Fruit fly (Drosophila melanogaster) whole organism, embryonic: Measurements from ENCODE around the gene CG16965.

Experiments
- Atf3 ChIP-seq: fragments of 200-800 bp; sonication (Bioruptor generic); optimal IDR thresholded peaks from 3 replicates; lab custom pipeline; 2016; ENCODE audit warnings: missing biosample characterization, missing genetic modification characterization
- BtbVII ChIP-seq: fragments of 200-800 bp; sonication (Bioruptor generic); optimal IDR thresholded peaks from 3 replicates; lab custom pipeline; 2017; ENCODE audit warnings: missing biosample characterization, mild to moderate bottlenecking, missing genetic modification characterization
- CG10267 ChIP-seq: fragments of 200-800 bp; sonication (Bioruptor generic); optimal IDR thresholded peaks from 2 replicates; lab custom pipeline; 2018; ENCODE audit warnings: missing biosample characterization, mild to moderate bottlenecking, missing genetic modification characterization, moderate library complexity
- CG11093 ChIP-seq: fragments of 200-800 bp; sonication (Bioruptor generic); IDR thresholded peaks from 3 replicates; pipeline ENCODE4 v1.3.6; 2022; ENCODE audit warnings: missing biosample characterization, missing genetic modification characterization
- CG13123 ChIP-seq: fragments of 200-800 bp; sonication (Bioruptor generic); optimal IDR thresholded peaks from 2 replicates; lab custom pipeline; 2016; ENCODE audit warnings: missing biosample characterization, missing genetic modification characterization
- CG18262 ChIP-seq: fragments of 200-800 bp; optimal IDR thresholded peaks from 3 replicates; lab custom pipeline; 2019; ENCODE audit warnings: missing biosample characterization, mild to moderate bottlenecking, missing genetic modification characterization, moderate library complexity
- CG2129 ChIP-seq: fragments of 200-800 bp; sonication (Bioruptor generic); IDR thresholded peaks from 2 replicates; pipeline ENCODE4 v1.3.6; 2022; ENCODE audit warnings: missing biosample characterization, missing genetic modification characterization; ENCODE audit not compliant: partially characterized antibody
- CG2199 ChIP-seq: fragments of 200-800 bp; sonication (Bioruptor generic); IDR thresholded peaks from 3 replicates; pipeline ENCODE4 v1.3.6; 2022; ENCODE audit warnings: missing biosample characterization, missing genetic modification characterization
- CG31441 ChIP-seq: fragments of 200-800 bp; sonication (Bioruptor generic); IDR thresholded peaks from 2 replicates; pipeline ENCODE4 v1.3.6; 2022; ENCODE audit warnings: missing biosample characterization, missing genetic modification characterization
- CG3847 ChIP-seq: fragments of 200-800 bp; sonication (Bioruptor generic); IDR thresholded peaks from 2 replicates; pipeline ENCODE4 v1.3.6; 2022; ENCODE audit warnings: missing biosample characterization, missing genetic modification characterization
- CG4424 ChIP-seq: fragments of 200-800 bp; sonication (Bioruptor generic); optimal IDR thresholded peaks from 3 replicates; lab custom pipeline; 2016; ENCODE audit warnings: missing biosample characterization, missing genetic modification characterization
- CG4854 ChIP-seq: fragments of 200-800 bp; sonication (Bioruptor generic); optimal IDR thresholded peaks from 2 replicates; lab custom pipeline; 2016; ENCODE audit warnings: missing biosample characterization, missing genetic modification characterization, inconsistent platforms
- CG5180 ChIP-seq: fragments of 200-800 bp; sonication (Bioruptor generic); optimal IDR thresholded peaks from 3 replicates; lab custom pipeline; 2017; ENCODE audit warnings: missing biosample characterization, missing genetic modification characterization, mild to moderate bottlenecking, moderate library complexity, missing genetic modification reagents
- CG6654 ChIP-seq: fragments of 200-800 bp; sonication (Bioruptor generic); optimal IDR thresholded peaks from 2 replicates; lab custom pipeline; 2017; ENCODE audit warnings: missing biosample characterization, mild to moderate bottlenecking, missing genetic modification characterization
- CG6791 ChIP-seq: fragments of 200-800 bp; sonication (Bioruptor generic); IDR thresholded peaks from 3 replicates; pipeline ENCODE4 v1.3.6; 2022; ENCODE audit warnings: missing biosample characterization, missing genetic modification characterization; ENCODE audit not compliant: partially characterized antibody
- CG9727 ChIP-seq: fragments of 200-800 bp; sonication (Bioruptor generic); optimal IDR thresholded peaks from 3 replicates; lab custom pipeline; 2017; ENCODE audit warnings: missing biosample characterization, mild to moderate bottlenecking, missing genetic modification characterization
- Chrac-16 ChIP-seq: fragments of 200-800 bp; sonication (Bioruptor generic); optimal IDR thresholded peaks from 3 replicates; lab custom pipeline; 2016; ENCODE audit warnings: missing biosample characterization, missing genetic modification characterization
- D19B ChIP-seq: fragments of 200-800 bp; sonication (Bioruptor generic); optimal IDR thresholded peaks from 2 replicates; lab custom pipeline; 2017; ENCODE audit warnings: missing biosample characterization, mild to moderate bottlenecking, missing genetic modification characterization
- Dek ChIP-seq: fragments of 200-800 bp; sonication (Bioruptor generic); optimal IDR thresholded peaks from 3 replicates; lab custom pipeline; 2019; ENCODE audit warnings: missing biosample characterization, mild to moderate bottlenecking, missing genetic modification characterization, moderate library complexity
- Dip2 ChIP-seq: fragments of 200-800 bp; sonication (Bioruptor generic); IDR thresholded peaks from 2 replicates; pipeline ENCODE4 v1.3.6; 2022; ENCODE audit warnings: missing biosample characterization, missing genetic modification characterization
- E2f2 ChIP-seq: fragments of 200-800 bp; sonication (Bioruptor generic); IDR thresholded peaks from 2 replicates; pipeline ENCODE4 v1.3.6; 2022; ENCODE audit warnings: missing biosample characterization, missing genetic modification characterization
- Fer2 ChIP-seq: fragments of 200-800 bp; sonication (Bioruptor generic); optimal IDR thresholded peaks from 2 replicates; lab custom pipeline; 2018; ENCODE audit warnings: missing biosample characterization, mild to moderate bottlenecking, missing genetic modification characterization, moderate library complexity
- H15 ChIP-seq: fragments of 200-800 bp; sonication (Bioruptor generic); IDR thresholded peaks from 3 replicates; pipeline ENCODE4 v1.3.6; 2022; ENCODE audit warnings: missing biosample characterization, missing genetic modification characterization
- Lim3 ChIP-seq: fragments of 200-800 bp; sonication (Bioruptor generic); IDR thresholded peaks from 2 replicates; pipeline ENCODE4 v1.3.6; 2022; ENCODE audit warnings: missing biosample characterization, missing genetic modification characterization
- Meics ChIP-seq: fragments of 200-800 bp; sonication (Bioruptor generic); optimal IDR thresholded peaks from 2 replicates; lab custom pipeline; 2017; ENCODE audit warnings: missing biosample characterization, mild to moderate bottlenecking, missing genetic modification characterization
- NK7.1 ChIP-seq: fragments of 200-800 bp; sonication (Bioruptor generic); optimal IDR thresholded peaks from 3 replicates; lab custom pipeline; 2016; ENCODE audit warnings: missing biosample characterization, missing genetic modification characterization
- Nf-YC ChIP-seq: fragments of 200-800 bp; optimal IDR thresholded peaks from 3 replicates; lab custom pipeline; 2019; ENCODE audit warnings: missing biosample characterization, mild to moderate bottlenecking, missing genetic modification characterization, moderate library complexity
- Rx ChIP-seq: fragments of 200-800 bp; sonication (Bioruptor generic); IDR thresholded peaks from 2 replicates; pipeline ENCODE4 v1.3.6; 2022; ENCODE audit warnings: missing biosample characterization, missing genetic modification characterization
- Scr ChIP-seq: fragments of 200-800 bp; sonication (Bioruptor generic); IDR thresholded peaks from 2 replicates; pipeline ENCODE4 v1.3.6; 2022; ENCODE audit warnings: missing biosample characterization, missing genetic modification characterization; ENCODE audit not compliant: partially characterized antibody
- crol ChIP-seq: fragments of 200-800 bp; sonication (Bioruptor generic); IDR thresholded peaks from 2 replicates; pipeline ENCODE4 v1.3.6; 2022; ENCODE audit warnings: missing biosample characterization, missing genetic modification characterization
- dm ChIP-seq: fragments of 200-800 bp; sonication (Bioruptor generic); optimal IDR thresholded peaks from 3 replicates; lab custom pipeline; 2016; ENCODE audit warnings: missing biosample characterization, missing genetic modification characterization
- emc ChIP-seq: fragments of 200-800 bp; sonication (Bioruptor generic); optimal IDR thresholded peaks from 2 replicates; lab custom pipeline; 2016; ENCODE audit warnings: missing biosample characterization, missing genetic modification characterization
- exex ChIP-seq: fragments of 200-800 bp; sonication (Bioruptor generic); optimal IDR thresholded peaks from 4 replicates; lab custom pipeline; 2018; ENCODE audit warnings: missing biosample characterization, mild to moderate bottlenecking, missing genetic modification characterization, moderate library complexity
- ftz-f1 ChIP-seq: fragments of 200-800 bp; sonication (Bioruptor generic); optimal IDR thresholded peaks from 2 replicates; lab custom pipeline; 2016; ENCODE audit warnings: missing biosample characterization, missing genetic modification characterization
- gt ChIP-seq: fragments of 200-800 bp; sonication (Bioruptor generic); IDR thresholded peaks from 2 replicates; pipeline ENCODE4 v1.3.6; 2022; ENCODE audit warnings: missing biosample characterization, missing genetic modification characterization
- ham ChIP-seq: fragments of 200-800 bp; sonication (Bioruptor generic); IDR thresholded peaks from 2 replicates; pipeline ENCODE4 v1.3.6; 2022; ENCODE audit warnings: missing biosample characterization, missing genetic modification characterization
- jumu ChIP-seq: fragments of 200-800 bp; sonication (Bioruptor generic); optimal IDR thresholded peaks from 3 replicates; lab custom pipeline; 2016; ENCODE audit warnings: missing biosample characterization, missing genetic modification characterization
- klu ChIP-seq: fragments of 200-800 bp; sonication (Bioruptor generic); IDR thresholded peaks from 2 replicates; pipeline ENCODE4 v1.3.6; 2022; ENCODE audit warnings: missing biosample characterization, missing genetic modification characterization
- maf-S ChIP-seq: fragments of 200-800 bp; sonication (Bioruptor generic); optimal IDR thresholded peaks from 2 replicates; lab custom pipeline; 2016; ENCODE audit warnings: missing biosample characterization, missing genetic modification characterization
- phol ChIP-seq: fragments of 200-800 bp; sonication (Bioruptor generic); optimal IDR thresholded peaks from 3 replicates; lab custom pipeline; 2018; ENCODE audit warnings: missing biosample characterization, mild to moderate bottlenecking, missing genetic modification characterization, moderate library complexity
- pzg ChIP-seq: fragments of 200-800 bp; sonication (Bioruptor generic); optimal IDR thresholded peaks from 3 replicates; lab custom pipeline; 2018; ENCODE audit warnings: missing biosample characterization, mild to moderate bottlenecking, missing genetic modification characterization, moderate library complexity
- row ChIP-seq: fragments of 200-800 bp; sonication (Bioruptor generic); IDR thresholded peaks from 3 replicates; pipeline ENCODE4 v1.3.6; 2022; ENCODE audit warnings: missing biosample characterization, missing genetic modification characterization
- sens-2 ChIP-seq: fragments of 200-800 bp; sonication (Bioruptor generic); IDR thresholded peaks from 2 replicates; pipeline ENCODE4 v1.3.6; 2022; ENCODE audit warnings: missing biosample characterization, missing genetic modification characterization
- sna ChIP-seq: fragments of 200-800 bp; sonication (Bioruptor generic); IDR thresholded peaks from 2 replicates; pipeline ENCODE4 v1.3.6; 2022; ENCODE audit warnings: missing biosample characterization, missing genetic modification characterization; ENCODE audit not compliant: partially characterized antibody
- sob ChIP-seq: fragments of 200-800 bp; sonication (Bioruptor generic); IDR thresholded peaks from 2 replicates; pipeline ENCODE4 v1.3.6; 2022; ENCODE audit warnings: missing biosample characterization, missing genetic modification characterization
- stc ChIP-seq: fragments of 200-800 bp; sonication (Bioruptor generic); IDR thresholded peaks from 2 replicates; pipeline ENCODE4 v1.3.6; 2022; ENCODE audit warnings: missing biosample characterization, missing genetic modification characterization
- sug ChIP-seq: fragments of 200-800 bp; optimal IDR thresholded peaks from 2 replicates; lab custom pipeline; 2019; ENCODE audit warnings: missing biosample characterization, mild to moderate bottlenecking, missing genetic modification characterization, moderate library complexity
- toy ChIP-seq: fragments of 200-800 bp; sonication (Bioruptor generic); IDR thresholded peaks from 2 replicates; pipeline ENCODE4 v1.3.6; 2022; ENCODE audit warnings: missing biosample characterization, missing genetic modification characterization
- trem ChIP-seq: fragments of 200-800 bp; optimal IDR thresholded peaks from 3 replicates; lab custom pipeline; 2019; ENCODE audit warnings: missing biosample characterization, mild to moderate bottlenecking, missing genetic modification characterization, moderate library complexity
- z ChIP-seq: fragments of 200-800 bp; sonication (Bioruptor generic); IDR thresholded peaks from 3 replicates; pipeline ENCODE4 v1.3.6; 2022; ENCODE audit warnings: missing biosample characterization, missing genetic modification characterization
- zfh2 ChIP-seq: fragments of 200-800 bp; sonication (Bioruptor generic); optimal IDR thresholded peaks from 2 replicates; lab custom pipeline; 2016; ENCODE audit warnings: missing biosample characterization, missing genetic modification characterization

The CG16965 gene

dm6 chr2L:12010877-12011666 lies 29.7 kb downstream of the CG16965 start (continued):
- peak; percentile 91 for TF ChIP-seq BtbVII (GFP tag; lab: Kevin White, UChicago)
- no peak for TF ChIP-seq ham (GFP tag; lab: Robert Waterston, UW)
- no peak for TF ChIP-seq CG6791
- no peak for TF ChIP-seq CG2129
- peak; percentile 31 for TF ChIP-seq NK7.1
- peak; percentile 89 for TF ChIP-seq Chrac-16 (GFP tag; lab: Kevin White, UChicago)
- TF ChIP-seq CG11093 (GFP tag; lab: Robert Waterston, UW), result peak; percentile 90
- TF ChIP-seq crol (GFP tag; lab: Robert Waterston, UW), result no peak
- peak; percentile 92 for TF ChIP-seq CG9727 (GFP tag; lab: Kevin White, UChicago)
- peak; percentile 67 for TF ChIP-seq D19B (GFP tag; lab: Kevin White, UChicago)
- no peak for TF ChIP-seq H15 (GFP tag; lab: Robert Waterston, UW)
- TF ChIP-seq klu (GFP tag; lab: Robert Waterston, UW), result no peak
- TF ChIP-seq z (GFP tag; lab: Robert Waterston, UW), result no peak
- TF ChIP-seq CG3847 (GFP tag; lab: Robert Waterston, UW), result no peak
- peak; percentile 95 for TF ChIP-seq Meics (GFP tag; lab: Kevin White, UChicago)
- no peak for TF ChIP-seq CG2199
- TF ChIP-seq row (GFP tag; lab: Robert Waterston, UW), result no peak
- TF ChIP-seq sug (tag; lab: Kevin White, UChicago), result peak; percentile 45
- TF ChIP-seq pzg, result peak; percentile 6
- no peak for TF ChIP-seq sob (GFP tag; lab: Robert Waterston, UW)
- TF ChIP-seq CG18262 (tag; lab: Kevin White, UChicago), result peak; percentile 100
- TF ChIP-seq sens-2 (GFP tag; lab: Robert Waterston, UW), result no peak
- peak; percentile 78 for TF ChIP-seq Nf-YC (tag; lab: Kevin White, UChicago)
- TF ChIP-seq Fer2 (tag; lab: Kevin White, UChicago), result peak; percentile 92
- TF ChIP-seq CG5180 (GFP tag; lab: Kevin White, UChicago), result peak; percentile 84
- peak; percentile 45 for TF ChIP-seq dm (GFP tag; lab: Kevin White, UChicago)
- peak; percentile 63 for TF ChIP-seq maf-S (GFP tag; lab: Kevin White, UChicago)
- TF ChIP-seq zfh2 (GFP tag; lab: Kevin White, UChicago), result peak; percentile 81
- TF ChIP-seq stc (GFP tag; lab: Robert Waterston, UW), result no peak
- TF ChIP-seq Dek (tag; lab: Kevin White, UChicago), result peak; percentile 93
- TF ChIP-seq E2f2 (GFP tag; lab: Robert Waterston, UW), result no peak
- no peak for TF ChIP-seq Rx (GFP tag; lab: Robert Waterston, UW)
- peak; percentile 96 for TF ChIP-seq exex
- TF ChIP-seq jumu (GFP tag; lab: Kevin White, UChicago), result peak; percentile 47
- TF ChIP-seq phol (tag; lab: Kevin White, UChicago), result peak; percentile 91
- no peak for TF ChIP-seq emc (GFP tag; lab: Kevin White, UChicago)
- TF ChIP-seq CG4854 (GFP tag; lab: Kevin White, UChicago), result peak; percentile 51
- TF ChIP-seq CG6654, result peak; percentile 70
- peak; percentile 80 for TF ChIP-seq trem
- peak; percentile 85 for TF ChIP-seq CG13123 (GFP tag; lab: Kevin White, UChicago)
- no peak for TF ChIP-seq Dip2 (GFP tag; lab: Robert Waterston, UW)
- TF ChIP-seq sna (GFP tag; lab: Robert Waterston, UW), result no peak
- no peak for TF ChIP-seq Scr (GFP tag; lab: Robert Waterston, UW)
- TF ChIP-seq ftz-f1 (GFP tag; lab: Kevin White, UChicago), result no peak
- peak; percentile 89 for TF ChIP-seq CG4424 (GFP tag; lab: Kevin White, UChicago)
- TF ChIP-seq Atf3, result peak; percentile 53
- TF ChIP-seq CG31441 (GFP tag; lab: Robert Waterston, UW), result no peak
- TF ChIP-seq Lim3 (GFP tag; lab: Robert Waterston, UW), result no peak
- no peak for TF ChIP-seq gt (GFP tag; lab: Robert Waterston, UW)
- peak; percentile 85 for TF ChIP-seq CG10267 (tag; lab: Kevin White, UChicago)
- no peak for TF ChIP-seq toy
